Worm (Caenorhabditis elegans) whole organism, mixed stage, embryonic: ENCODE data around the gene C14A4.8.

Source experiments
- blmp-1 ChIP-seq: fragments of 150-350 bp; optimal IDR thresholded peaks from 2 replicates; lab custom pipeline; 2014; ENCODE audit warnings: missing biosample characterization, missing genetic modification characterization
- ces-1 ChIP-seq: fragments of 150-350 bp; optimal IDR thresholded peaks from 2 replicates; lab custom pipeline; 2014; ENCODE audit warnings: missing biosample characterization, missing genetic modification reagents, missing genetic modification characterization
- elt-3 ChIP-seq: fragments of 150-350 bp; optimal IDR thresholded peaks from 2 replicates; lab custom pipeline; 2014; ENCODE audit warnings: missing biosample characterization, missing genetic modification characterization
- flh-1 ChIP-seq: fragments of 200-800 bp; sonication (Bioruptor generic); optimal IDR thresholded peaks from 2 replicates; lab custom pipeline; 2018; ENCODE audit warnings: mild to moderate bottlenecking, missing genetic modification characterization, moderate library complexity, missing compliant biosample characterization
- ham-2 ChIP-seq: fragments of 200-800 bp; sonication (Bioruptor generic); optimal IDR thresholded peaks from 2 replicates; lab custom pipeline; 2018; ENCODE audit warnings: mild to moderate bottlenecking, missing genetic modification characterization, missing compliant biosample characterization
- lin-32 ChIP-seq: fragments of 200-800 bp; sonication (Bioruptor generic); optimal IDR thresholded peaks from 2 replicates; lab custom pipeline; 2018; ENCODE audit warnings: mild to moderate bottlenecking, missing genetic modification characterization, missing compliant biosample characterization
- lsy-2 ChIP-seq: fragments of 150-350 bp; optimal IDR thresholded peaks from 2 replicates; lab custom pipeline; 2014; ENCODE audit warnings: missing biosample characterization, missing genetic modification characterization
- nhr-12 ChIP-seq: fragments of 150-350 bp; optimal IDR thresholded peaks from 2 replicates; lab custom pipeline; 2014; ENCODE audit warnings: missing biosample characterization, missing genetic modification characterization
- nhr-237 ChIP-seq: fragments of 150-350 bp; optimal IDR thresholded peaks from 2 replicates; lab custom pipeline; 2014; ENCODE audit warnings: missing biosample characterization, missing genetic modification characterization
- nhr-76 ChIP-seq: sonication (generic microtip); optimal IDR thresholded peaks from 2 replicates; lab custom pipeline; 2017; ENCODE audit warnings: missing biosample characterization, missing genetic modification characterization
- pha-4 ChIP-seq: fragments of 150-350 bp; optimal IDR thresholded peaks from 2 replicates; lab custom pipeline; 2018; ENCODE audit warnings: missing biosample characterization, missing genetic modification reagents, missing genetic modification characterization
- sem-2 ChIP-seq: fragments of 200-800 bp; sonication (Bioruptor generic); optimal IDR thresholded peaks from 2 replicates; lab custom pipeline; 2018; ENCODE audit warnings: mild to moderate bottlenecking, missing genetic modification characterization, missing compliant biosample characterization
- unc-39 ChIP-seq: fragments of 150-350 bp; optimal IDR thresholded peaks from 2 replicates; lab custom pipeline; 2014; ENCODE audit warnings: missing biosample characterization, missing genetic modification characterization
- ztf-11 ChIP-seq: fragments of 150-350 bp; optimal IDR thresholded peaks from 2 replicates; lab custom pipeline; 2014; ENCODE audit warnings: missing biosample characterization, missing genetic modification characterization

DNA sequence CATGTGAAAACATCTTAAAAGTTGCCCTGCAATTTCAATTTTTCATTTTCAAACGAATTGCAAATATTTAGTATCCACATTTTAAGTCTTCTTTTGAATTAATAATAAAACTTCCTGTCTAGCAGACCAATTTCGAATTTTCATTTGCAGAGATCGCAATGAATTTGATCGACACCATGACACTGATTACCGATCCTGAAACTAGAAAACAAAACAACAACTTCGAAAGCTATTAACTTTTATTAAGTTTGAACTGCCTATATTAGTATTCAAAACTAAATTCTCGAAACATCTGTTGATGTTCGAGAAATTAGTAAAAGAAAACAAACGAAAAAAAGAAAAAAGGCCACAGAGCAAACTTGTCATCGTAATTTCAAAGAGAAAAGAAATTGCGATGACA is 23.8 kb downstream of the C14A4.8 start:
- TF ChIP-seq nhr-76 (tag; lab: Kevin White, UChicago) (no peak), lsy-2 (tag; lab: Kevin White, UChicago) (no peak), nhr-12 (no peak), nhr-237 (no peak), blmp-1 (tag; lab: Kevin White, UChicago) (no peak), pha-4 (no peak), ham-2 (GFP tag; lab: Kevin White, UChicago) (no peak), flh-1 (GFP tag; lab: Kevin White, UChicago) (no peak), unc-39 (no peak), ztf-11 (tag; lab: Kevin White, UChicago) (no peak), elt-3 (no peak), lin-32 (no peak), sem-2 (GFP tag; lab: Kevin White, UChicago) (no peak), ces-1 (GFP tag; lab: Kevin White, UChicago) (no peak)
